Fruit fly (Drosophila melanogaster) whole organism, embryonic: ENCODE measurements around the gene grnd.
A peak's percentile ranks its signal among the peaks of the same experiment; 100 is the strongest.

Experiments used
- CG11504 ChIP-seq: fragments of 200-800 bp; sonication (Bioruptor generic); optimal IDR thresholded peaks from 3 replicates; lab custom pipeline; 2019; ENCODE audit warnings: missing biosample characterization, mild to moderate bottlenecking, missing genetic modification characterization, moderate library complexity
- CG11695 ChIP-seq: fragments of 200-800 bp; sonication (Bioruptor generic); IDR thresholded peaks from 3 replicates; pipeline ENCODE4 v1.3.6; 2022; ENCODE audit warnings: missing biosample characterization, missing genetic modification characterization
- CG11696 ChIP-seq: fragments of 200-800 bp; sonication (Bioruptor generic); IDR thresholded peaks from 2 replicates; pipeline ENCODE4 v1.3.6; 2022; ENCODE audit warnings: missing biosample characterization, missing genetic modification characterization
- CG13424 ChIP-seq: fragments of 200-800 bp; sonication (Bioruptor generic); optimal IDR thresholded peaks from 2 replicates; lab custom pipeline; 2019; ENCODE audit warnings: missing biosample characterization, mild to moderate bottlenecking, missing genetic modification characterization, moderate library complexity
- CG14710 ChIP-seq: fragments of 200-800 bp; sonication (Bioruptor generic); optimal IDR thresholded peaks from 3 replicates; lab custom pipeline; 2019; ENCODE audit warnings: missing biosample characterization, mild to moderate bottlenecking, missing genetic modification characterization, moderate library complexity
- CG1602 ChIP-seq: fragments of 200-800 bp; sonication (Bioruptor generic); optimal IDR thresholded peaks from 3 replicates; lab custom pipeline; 2016; ENCODE audit warnings: missing biosample characterization, missing genetic modification characterization
- CG16815 ChIP-seq: fragments of 200-800 bp; sonication (Bioruptor generic); optimal IDR thresholded peaks from 3 replicates; lab custom pipeline; 2017; ENCODE audit warnings: missing biosample characterization, mild to moderate bottlenecking, missing genetic modification characterization
- CG17829 ChIP-seq: fragments of 200-800 bp; optimal IDR thresholded peaks from 2 replicates; lab custom pipeline; 2019; ENCODE audit warnings: missing biosample characterization, mild to moderate bottlenecking, missing genetic modification characterization, moderate library complexity
- CG2712 ChIP-seq: fragments of 200-800 bp; optimal IDR thresholded peaks from 3 replicates; lab custom pipeline; 2019; ENCODE audit warnings: missing biosample characterization, mild to moderate bottlenecking, missing genetic modification characterization, moderate library complexity
- CG31365 ChIP-seq: fragments of 200-800 bp; sonication (Bioruptor generic); optimal IDR thresholded peaks from 2 replicates; lab custom pipeline; 2018; ENCODE audit warnings: missing biosample characterization, mild to moderate bottlenecking, missing genetic modification characterization
- CG31441 ChIP-seq: fragments of 200-800 bp; sonication (Bioruptor generic); IDR thresholded peaks from 2 replicates; pipeline ENCODE4 v1.3.6; 2022; ENCODE audit warnings: missing biosample characterization, missing genetic modification characterization
- CG33213 ChIP-seq: fragments of 200-800 bp; sonication (Bioruptor generic); optimal IDR thresholded peaks from 3 replicates; lab custom pipeline; 2016; ENCODE audit warnings: missing biosample characterization, missing genetic modification characterization
- CG34422 ChIP-seq: fragments of 200-800 bp; sonication (Bioruptor generic); IDR thresholded peaks from 3 replicates; pipeline ENCODE4 v1.3.6; 2022; ENCODE audit warnings: missing biosample characterization, missing genetic modification characterization
- CG4820 ChIP-seq: fragments of 200-800 bp; sonication (Bioruptor generic); optimal IDR thresholded peaks from 3 replicates; lab custom pipeline; 2016; ENCODE audit warnings: missing biosample characterization, missing genetic modification characterization
- CG6813 ChIP-seq: fragments of 200-800 bp; sonication (Bioruptor generic); optimal IDR thresholded peaks from 2 replicates; lab custom pipeline; 2017; ENCODE audit warnings: missing biosample characterization, missing genetic modification characterization, mild to moderate bottlenecking, moderate library complexity, missing genetic modification reagents
- CG8290 ChIP-seq, 3 experiments: fragments of 200-800 bp; sonication (Bioruptor generic); optimal IDR thresholded peaks; 2 replicates each; lab custom pipeline; 2016 to 2019; ENCODE audit warnings: missing biosample characterization in 3 of 3, missing genetic modification characterization in 3 of 3, mild to moderate bottlenecking in 2 of 3, moderate library complexity in 1 of 3
- CG8765 ChIP-seq: fragments of 200-800 bp; sonication (Bioruptor generic); IDR thresholded peaks from 2 replicates; pipeline ENCODE4 v1.3.6; 2022; ENCODE audit warnings: missing biosample characterization, missing genetic modification characterization
- CHES-1-like ChIP-seq: fragments of 200-800 bp; sonication (Bioruptor generic); optimal IDR thresholded peaks from 2 replicates; lab custom pipeline; 2016; ENCODE audit warnings: missing biosample characterization, missing genetic modification characterization
- Camta ChIP-seq: fragments of 200-800 bp; sonication (Bioruptor generic); optimal IDR thresholded peaks from 2 replicates; lab custom pipeline; 2016; ENCODE audit warnings: missing biosample characterization, missing genetic modification characterization
- Dfd ChIP-seq, 2 experiments: fragments of >200 bp; optimal IDR thresholded peaks; 2 replicates each; lab custom pipeline; 2017; ENCODE audit warnings: missing biosample characterization in 2 of 2, missing genetic modification characterization in 2 of 2
- Dp ChIP-seq: fragments of 200-800 bp; sonication (Bioruptor generic); optimal IDR thresholded peaks from 2 replicates; lab custom pipeline; 2018; ENCODE audit warnings: missing biosample characterization, mild to moderate bottlenecking, missing genetic modification characterization, moderate library complexity
- Ets65A ChIP-seq: fragments of 200-800 bp; sonication (Bioruptor generic); peaks from one replicate; lab custom pipeline; 2016; ENCODE audit warnings: missing biosample characterization, missing genetic modification characterization
- Med ChIP-seq: fragments of 200-800 bp; sonication (Bioruptor generic); peaks from one replicate; lab custom pipeline; 2016; ENCODE audit warnings: missing biosample characterization, missing genetic modification characterization, mild to moderate bottlenecking, inconsistent platforms, moderate library complexity
- Ptx1 ChIP-seq: fragments of 200-800 bp; sonication (Bioruptor generic); IDR thresholded peaks from 2 replicates; pipeline ENCODE4 v1.3.6; 2022; ENCODE audit warnings: missing biosample characterization, missing genetic modification characterization
- Spps ChIP-seq: fragments of 200-800 bp; sonication (Bioruptor generic); optimal IDR thresholded peaks from 2 replicates; lab custom pipeline; 2018; ENCODE audit warnings: missing biosample characterization, mild to moderate bottlenecking, missing genetic modification characterization
- Sry-β ChIP-seq: fragments of 200-800 bp; sonication (Bioruptor generic); optimal IDR thresholded peaks from 2 replicates; lab custom pipeline; 2018; ENCODE audit warnings: missing biosample characterization, mild to moderate bottlenecking, missing genetic modification characterization, moderate library complexity
- Ssrp ChIP-seq: fragments of 200-800 bp; sonication (Bioruptor generic); optimal IDR thresholded peaks from 2 replicates; lab custom pipeline; 2018; ENCODE audit warnings: missing biosample characterization, mild to moderate bottlenecking, missing genetic modification characterization, moderate library complexity
- Xbp1 ChIP-seq: fragments of 200-800 bp; sonication (Bioruptor generic); optimal IDR thresholded peaks from 3 replicates; lab custom pipeline; 2016; ENCODE audit warnings: missing biosample characterization, mild to moderate bottlenecking, missing genetic modification characterization
- az2 ChIP-seq: fragments of 200-800 bp; sonication (Bioruptor generic); optimal IDR thresholded peaks from 3 replicates; lab custom pipeline; 2016; ENCODE audit warnings: missing biosample characterization, missing genetic modification characterization
- bab2 ChIP-seq: fragments of 200-800 bp; sonication (Bioruptor generic); optimal IDR thresholded peaks from 2 replicates; lab custom pipeline; 2016; ENCODE audit warnings: missing biosample characterization, missing genetic modification characterization
- btn ChIP-seq: fragments of 200-800 bp; sonication (Bioruptor generic); optimal IDR thresholded peaks from 2 replicates; lab custom pipeline; 2016; ENCODE audit warnings: missing biosample characterization, missing genetic modification characterization
- chm ChIP-seq: fragments of 200-800 bp; sonication (Bioruptor generic); IDR thresholded peaks from 2 replicates; pipeline ENCODE4 v1.3.6; 2022; ENCODE audit warnings: missing biosample characterization, missing genetic modification characterization
- dmrt11E ChIP-seq: fragments of 200-800 bp; sonication (Bioruptor generic); optimal IDR thresholded peaks from 3 replicates; lab custom pipeline; 2018; ENCODE audit warnings: missing biosample characterization, mild to moderate bottlenecking, missing genetic modification characterization, moderate library complexity
- gce ChIP-seq: fragments of 200-800 bp; sonication (Bioruptor generic); IDR thresholded peaks from 3 replicates; pipeline ENCODE4 v1.3.6; 2022; ENCODE audit warnings: missing biosample characterization, missing genetic modification characterization
- gcm ChIP-seq: fragments of 200-800 bp; sonication (Bioruptor generic); optimal IDR thresholded peaks from 2 replicates; lab custom pipeline; 2019; ENCODE audit warnings: missing biosample characterization, mild to moderate bottlenecking, missing genetic modification characterization, moderate library complexity
- gem ChIP-seq: fragments of 200-800 bp; sonication (Bioruptor generic); optimal IDR thresholded peaks from 2 replicates; lab custom pipeline; 2019; ENCODE audit warnings: missing biosample characterization, mild to moderate bottlenecking, missing genetic modification characterization, moderate library complexity
- grau ChIP-seq: fragments of 200-800 bp; optimal IDR thresholded peaks from 3 replicates; lab custom pipeline; 2019; ENCODE audit warnings: missing biosample characterization, mild to moderate bottlenecking, missing genetic modification characterization, moderate library complexity
- gsb-n ChIP-seq: fragments of 200-800 bp; sonication (Bioruptor generic); optimal IDR thresholded peaks from 3 replicates; lab custom pipeline; 2018; ENCODE audit warnings: missing biosample characterization, mild to moderate bottlenecking, missing genetic modification characterization
- lmd ChIP-seq: fragments of 200-800 bp; sonication (Bioruptor generic); IDR thresholded peaks from 2 replicates; pipeline ENCODE4 v1.3.6; 2022; ENCODE audit warnings: missing biosample characterization, missing genetic modification characterization
- lola ChIP-seq, 3 experiments: fragments of >200 bp in 2 of 3; fragments of 200-800 bp in 1 of 3; sonication (Bioruptor generic) in 1 of 3; optimal IDR thresholded peaks; 2 replicates each; lab custom pipeline; 2017 to 2019; ENCODE audit warnings: missing biosample characterization in 3 of 3, missing genetic modification characterization in 3 of 3, mild to moderate bottlenecking in 1 of 3, moderate library complexity in 1 of 3
- nmo ChIP-seq: fragments of 200-800 bp; sonication (Bioruptor generic); optimal IDR thresholded peaks from 2 replicates; lab custom pipeline; 2018; ENCODE audit warnings: missing biosample characterization, mild to moderate bottlenecking, missing genetic modification characterization, moderate library complexity
- odd ChIP-seq: fragments of 200-800 bp; sonication (Bioruptor generic); optimal IDR thresholded peaks from 2 replicates; lab custom pipeline; 2017; ENCODE audit warnings: missing biosample characterization, mild to moderate bottlenecking, missing genetic modification characterization
- onecut ChIP-seq: fragments of 200-800 bp; sonication (Bioruptor generic); IDR thresholded peaks from 2 replicates; pipeline ENCODE4 v1.3.6; 2022; ENCODE audit warnings: missing biosample characterization, missing genetic modification characterization
- phol ChIP-seq: fragments of 200-800 bp; sonication (Bioruptor generic); optimal IDR thresholded peaks from 3 replicates; lab custom pipeline; 2018; ENCODE audit warnings: missing biosample characterization, mild to moderate bottlenecking, missing genetic modification characterization, moderate library complexity
- row ChIP-seq: fragments of 200-800 bp; sonication (Bioruptor generic); IDR thresholded peaks from 3 replicates; pipeline ENCODE4 v1.3.6; 2022; ENCODE audit warnings: missing biosample characterization, missing genetic modification characterization
- tup ChIP-seq: fragments of 200-800 bp; sonication (Bioruptor generic); optimal IDR thresholded peaks from 2 replicates; lab custom pipeline; 2016; ENCODE audit warnings: missing biosample characterization, mild to moderate bottlenecking, missing genetic modification characterization, moderate library complexity
- vvl ChIP-seq: fragments of 200-800 bp; sonication (Bioruptor generic); IDR thresholded peaks from 2 replicates; pipeline ENCODE4 v1.3.6; 2022; ENCODE audit warnings: missing biosample characterization, missing genetic modification characterization
- zen ChIP-seq: fragments of 200-800 bp; sonication (Bioruptor generic); optimal IDR thresholded peaks from 3 replicates; lab custom pipeline; 2018; ENCODE audit warnings: missing biosample characterization, mild to moderate bottlenecking, missing genetic modification characterization, moderate library complexity
- zf30C ChIP-seq: fragments of 200-800 bp; sonication (Bioruptor generic); optimal IDR thresholded peaks from 3 replicates; lab custom pipeline; 2018; ENCODE audit warnings: missing biosample characterization, mild to moderate bottlenecking, missing genetic modification characterization
- zfh1 ChIP-seq: fragments of 200-800 bp; sonication (Bioruptor generic); IDR thresholded peaks from 3 replicates; pipeline ENCODE4 v1.3.6; 2022; ENCODE audit warnings: missing biosample characterization, missing genetic modification characterization

The grnd gene

dm6 chr2L:18505475-18505874 lies 20.3 kb downstream of the grnd start (continued):
- peak; percentile 12; the same call in 1 of the 2 replicates for TF ChIP-seq lmd (GFP tag; lab: Robert Waterston, UW)
- no peak for TF ChIP-seq CG34422 (GFP tag; lab: Robert Waterston, UW)
- TF ChIP-seq CG11696: peak; percentile 34; the same call in 1 of the 2 replicates
- peak; percentile 47; the same call in 1 of the 2 replicates for TF ChIP-seq chm (GFP tag; lab: Robert Waterston, UW)
- TF ChIP-seq CG8290 (GFP tag; optimal IDR thresholded peaks at IDR 0.05; lab: Kevin White, UChicago): no peak
- no peak for TF ChIP-seq CG8290 (tag; optimal IDR thresholded peaks at IDR 0.05; lab: Kevin White, UChicago)
- peak; percentile 10 for TF ChIP-seq bab2 (GFP tag; lab: Kevin White, UChicago)
- TF ChIP-seq CG8765: 0 out of 2 replicates have a peak, but pooled peaks have one; percentile 25
- peak; percentile 64; the same call in 2 of the 3 replicates for TF ChIP-seq row (GFP tag; lab: Robert Waterston, UW)
- TF ChIP-seq CG4820: peak; percentile 21
- TF ChIP-seq CG13424: peak; percentile 20
- TF ChIP-seq CG2712 (tag; lab: Kevin White, UChicago): peak; percentile 77
- peak; percentile 21 for TF ChIP-seq CG6813 (GFP tag; lab: Kevin White, UChicago)
- TF ChIP-seq odd: no peak
- no peak for TF ChIP-seq CG31365 (tag; lab: Kevin White, UChicago)
- peak; percentile 22 for TF ChIP-seq btn (GFP tag; lab: Kevin White, UChicago)
- peak; percentile 43 for TF ChIP-seq CG31441 (GFP tag; lab: Robert Waterston, UW)
- TF ChIP-seq CG16815 (GFP tag; lab: Kevin White, UChicago): peak; percentile 59
- TF ChIP-seq CG11695 (GFP tag; lab: Robert Waterston, UW): 0 out of 3 replicates have a peak, but pooled peaks have one; percentile 30
- peak; percentile 38 for TF ChIP-seq gsb-n
- peak; percentile 3 for TF ChIP-seq CG33213
- TF ChIP-seq zen (tag; lab: Kevin White, UChicago): peak; percentile 25
- TF ChIP-seq Xbp1: peak; percentile 29
- TF ChIP-seq onecut (GFP tag; lab: Robert Waterston, UW): peak; percentile 42; the same call in 1 of the 2 replicates
- TF ChIP-seq Ssrp (tag; lab: Kevin White, UChicago): peak; percentile 42
- peak; percentile 78 for TF ChIP-seq zf30C (GFP tag; lab: Kevin White, UChicago)
- peak; percentile 26 for TF ChIP-seq gcm (GFP tag; lab: Kevin White, UChicago)
- TF ChIP-seq Ets65A (GFP tag; lab: Kevin White, UChicago): peak; percentile 93
- no peak for TF ChIP-seq Dfd (GFP tag; optimal IDR thresholded peaks at IDR 0.05; lab: Kevin White, UChicago)
- TF ChIP-seq CG17829 (tag; lab: Kevin White, UChicago): peak; percentile 59
- no peak for TF ChIP-seq Sry-β (GFP tag; lab: Kevin White, UChicago)
- TF ChIP-seq nmo (GFP tag; lab: Kevin White, UChicago): peak; percentile 51
- peak; percentile 66 for TF ChIP-seq CG11504
- TF ChIP-seq dmrt11E (tag; lab: Kevin White, UChicago): peak; percentile 84
- TF ChIP-seq vvl (GFP tag; lab: Robert Waterston, UW): peak; percentile 36; the same call in 1 of the 2 replicates
- peak; percentile 0 for TF ChIP-seq Spps (tag; lab: Kevin White, UChicago)
- 0 out of 2 replicates have a peak, but pooled peaks have one; percentile 6 for TF ChIP-seq Ptx1 (GFP tag; lab: Robert Waterston, UW)
- TF ChIP-seq Dp (GFP tag; lab: Kevin White, UChicago): no peak
- TF ChIP-seq gce: no peak
- peak; percentile 63 for TF ChIP-seq CG14710 (tag; lab: Kevin White, UChicago)
- peak; percentile 17 for TF ChIP-seq tup (GFP tag; lab: Kevin White, UChicago)
- peak; percentile 49 for TF ChIP-seq phol (tag; lab: Kevin White, UChicago)
- TF ChIP-seq zfh1: peak; percentile 60; the same call in 2 of the 3 replicates
- peak; percentile 17 for TF ChIP-seq CHES-1-like (GFP tag; lab: Kevin White, UChicago)
- peak; percentile 1 for TF ChIP-seq CG1602 (GFP tag; lab: Kevin White, UChicago)
- TF ChIP-seq Med: peak; percentile 70
- peak; percentile 71 for TF ChIP-seq gem (tag; lab: Kevin White, UChicago)
- peak; percentile 19 for TF ChIP-seq Camta
- peak in 1 of 3 experiments; percentile 59 for TF ChIP-seq lola (GFP tag; optimal IDR thresholded peaks at IDR 0.05; lab: Kevin White, UChicago)
- TF ChIP-seq az2 (GFP tag; lab: Kevin White, UChicago): peak; percentile 52
- TF ChIP-seq grau (tag; lab: Kevin White, UChicago): peak; percentile 45
